Worm (Caenorhabditis elegans): Measurements from ENCODE around the gene B0273.115.

ce11 chrIV:5473098-5473497, 17.9 kb downstream of the B0273.115 start:
- no peak for TF ChIP-seq snpc-4 (tag; optimal IDR thresholded peaks at IDR 0.05)
- no peak for TF ChIP-seq ceh-82 (tag; optimal IDR thresholded peaks at IDR 0.05)
- TF ChIP-seq dpl-1 (GFP tag; optimal IDR thresholded peaks at IDR 0.05) = no peak
- TF ChIP-seq Y116A8C.19 (tag; optimal IDR thresholded peaks at IDR 0.05; ENCODE audit: borderline replicate concordance) = no peak
- no peak for TF ChIP-seq lin-39 (tag; optimal IDR thresholded peaks at IDR 0.05)
- TF ChIP-seq ets-5 (GFP tag; IDR thresholded peaks at IDR 0.05) = no peak
- TF ChIP-seq unc-62 (GFP tag; optimal IDR thresholded peaks at IDR 0.05) = no peak
- no peak for TF ChIP-seq lsy-2 (tag; optimal IDR thresholded peaks at IDR 0.05)
- TF ChIP-seq pqm-1 (tag; optimal IDR thresholded peaks at IDR 0.05) = no peak
- TF ChIP-seq skn-1 (tag; optimal IDR thresholded peaks at IDR 0.05) = no peak
- no peak for TF ChIP-seq ama-1 (optimal IDR thresholded peaks at IDR 0.05)
- no peak for TF ChIP-seq nhr-85 (tag)
- TF ChIP-seq ztf-4 (tag; optimal IDR thresholded peaks at IDR 0.05) = no peak
- no peak for TF ChIP-seq sup-37 (GFP tag; optimal IDR thresholded peaks at IDR 0.05)
